Fruit fly (Drosophila melanogaster) Kc167 (cell line): ENCODE measurements around the gene sick.

Experiments used
- Myc ChIP-seq: fragments of >200 bp; optimal IDR thresholded peaks from 2 replicates; lab custom pipeline; 2017; ENCODE audit warnings: missing external identifiers
- Sin3A ChIP-seq: fragments of >200 bp; optimal IDR thresholded peaks from 2 replicates; lab custom pipeline; 2018; ENCODE audit warnings: missing external identifiers
- h ChIP-seq: fragments of >200 bp; optimal IDR thresholded peaks from 3 replicates; lab custom pipeline; 2018; ENCODE audit warnings: missing external identifiers
- insv ChIP-seq: fragments of >200 bp; optimal IDR thresholded peaks from 3 replicates; lab custom pipeline; 2018; ENCODE audit warnings: missing external identifiers
- psq ChIP-seq: fragments of >200 bp; optimal IDR thresholded peaks from 2 replicates; lab custom pipeline; 2017; ENCODE audit warnings: missing external identifiers
- ttk ChIP-seq: sonication (Bioruptor generic); optimal IDR thresholded peaks from 2 replicates; lab custom pipeline; 2017; ENCODE audit warnings: missing external identifiers

DNA sequence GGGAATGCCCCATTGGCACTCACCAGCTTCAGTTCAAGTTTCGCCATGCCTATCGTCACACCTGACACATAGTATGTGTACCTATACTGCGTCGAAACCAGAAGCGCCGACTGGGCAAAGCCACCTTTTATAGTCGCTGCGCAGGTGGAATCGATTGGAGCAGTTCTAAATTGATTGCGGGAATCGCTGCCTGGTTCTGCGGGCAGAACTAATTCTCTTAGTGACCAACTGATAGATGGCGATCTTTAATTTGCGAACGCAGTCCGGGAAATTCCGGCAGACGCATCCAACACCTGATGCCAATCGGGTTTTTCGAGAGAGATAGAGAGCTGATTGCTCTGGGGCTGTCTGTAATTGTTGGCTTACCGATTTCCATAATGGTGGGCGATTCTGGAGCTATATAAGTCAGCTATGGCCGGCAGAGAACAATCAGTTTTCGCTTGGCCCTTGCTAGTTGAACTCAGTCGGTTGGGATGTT lies 166.1 kb downstream of the sick start, which contains the start of the genes CG13965 and CG16772:
- TF ChIP-seq ttk (lab: Kevin White, UChicago) (no peak), insv (no peak), psq (no peak), Myc (no peak), Sin3A (no peak), h (lab: Kevin White, UChicago) (no peak)
